Worm (Caenorhabditis elegans) whole organism, young adult: ENCODE results near the gene suex-1.

Experiments used
- B0019.2 ChIP-seq: fragments of 200-800 bp; sonication (Bioruptor generic); conservative IDR thresholded peaks from 2 replicates; pipeline ENCODE4 v1.3.6; 2022; ENCODE audit warnings: missing genetic modification reagents, missing genetic modification characterization, missing compliant biosample characterization
- F33H1.4 ChIP-seq: fragments of 200-800 bp; sonication (Bioruptor generic); IDR thresholded peaks from 2 replicates; pipeline ENCODE4 v1.3.6; 2022; ENCODE audit warnings: missing genetic modification reagents, missing genetic modification characterization, missing compliant biosample characterization
- F57A8.1 ChIP-seq: fragments of 200-800 bp; sonication (Bioruptor generic); optimal IDR thresholded peaks from 2 replicates; lab custom pipeline; 2018; ENCODE audit warnings: mild to moderate bottlenecking, missing genetic modification characterization, moderate library complexity, missing compliant biosample characterization
- Y53G8AR.9 ChIP-seq: fragments of 200-800 bp; sonication (Bioruptor generic); conservative IDR thresholded peaks from 2 replicates; pipeline ENCODE4 v1.3.6; 2022; ENCODE audit warnings: missing genetic modification reagents, missing genetic modification characterization, missing compliant biosample characterization
- Y56A3A.18 ChIP-seq: fragments of 200-800 bp; sonication (Bioruptor generic); IDR thresholded peaks from 2 replicates; pipeline ENCODE4 v1.3.6; 2022; ENCODE audit warnings: missing genetic modification reagents, missing genetic modification characterization, missing compliant biosample characterization
- Y95B8A.8 ChIP-seq: fragments of 200-800 bp; sonication (Bioruptor generic); IDR thresholded peaks from 2 replicates; pipeline ENCODE4 v1.3.6; 2022; ENCODE audit warnings: missing genetic modification reagents, missing genetic modification characterization, missing compliant biosample characterization
- aptf-2 ChIP-seq: fragments of 200-800 bp; sonication (Bioruptor generic); conservative IDR thresholded peaks from 2 replicates; pipeline ENCODE4 v1.3.6; 2022; ENCODE audit warnings: missing genetic modification reagents, missing genetic modification characterization, missing compliant biosample characterization
- atf-7 ChIP-seq: sonication (generic microtip); optimal IDR thresholded peaks from 2 replicates; lab custom pipeline; 2017; ENCODE audit warnings: mild to moderate bottlenecking, missing genetic modification characterization, missing compliant biosample characterization
- attf-5 ChIP-seq: fragments of 200-800 bp; sonication (Bioruptor generic); optimal IDR thresholded peaks from 2 replicates; lab custom pipeline; 2018; ENCODE audit warnings: mild to moderate bottlenecking, missing genetic modification characterization, missing compliant biosample characterization
- ceh-100 ChIP-seq: fragments of 200-800 bp; sonication (Bioruptor generic); IDR thresholded peaks from 2 replicates; pipeline ENCODE4 v1.3.6; 2022; ENCODE audit warnings: missing genetic modification reagents, missing genetic modification characterization, missing compliant biosample characterization
- die-1 ChIP-seq: sonication (generic microtip); optimal IDR thresholded peaks from 2 replicates; lab custom pipeline; 2016; ENCODE audit warnings: missing genotype, mild to moderate bottlenecking, missing genetic modification characterization, missing compliant biosample characterization
- dox-1 ChIP-seq: fragments of 200-800 bp; sonication (Bioruptor generic); IDR thresholded peaks from 2 replicates; pipeline ENCODE4 v1.3.6; 2022; ENCODE audit warnings: missing genetic modification reagents, missing genetic modification characterization, missing compliant biosample characterization
- dpff-1 ChIP-seq: sonication (generic microtip); optimal IDR thresholded peaks from 2 replicates; lab custom pipeline; 2017; ENCODE audit warnings: mild to moderate bottlenecking, missing genetic modification characterization, missing compliant biosample characterization
- dpl-1 ChIP-seq: fragments of 150-350 bp; optimal IDR thresholded peaks from 2 replicates; lab custom pipeline; 2014; ENCODE audit warnings: missing biosample characterization, missing genetic modification reagents, missing genetic modification characterization
- egl-18 ChIP-seq: fragments of 200-800 bp; sonication (Bioruptor generic); IDR thresholded peaks from 2 replicates; pipeline ENCODE4 v1.3.6; 2022; ENCODE audit warnings: missing genetic modification reagents, missing genetic modification characterization, missing compliant biosample characterization
- lin-35 ChIP-seq, 3 experiments: fragments of 150-350 bp in 2 of 3; sonication (generic microtip) in 1 of 3; optimal IDR thresholded peaks; 2 replicates each; lab custom pipeline; 2014 to 2018; ENCODE audit warnings: missing biosample characterization in 3 of 3, missing genetic modification characterization in 3 of 3, missing genetic modification reagents in 3 of 3
- lin-40 ChIP-seq: sonication (generic microtip); optimal IDR thresholded peaks from 2 replicates; lab custom pipeline; 2016; ENCODE audit warnings: missing genetic modification characterization, mild to moderate bottlenecking, missing compliant biosample characterization, missing genotype, missing genetic modification reagents
- lin-54 ChIP-seq: fragments of 200-800 bp; sonication (Bioruptor generic); optimal IDR thresholded peaks from 2 replicates; lab custom pipeline; 2018; ENCODE audit warnings: mild to moderate bottlenecking, missing genetic modification characterization, missing compliant biosample characterization
- lsy-27 ChIP-seq: sonication (generic microtip); optimal IDR thresholded peaks from 2 replicates; lab custom pipeline; 2017; ENCODE audit warnings: missing genetic modification characterization, mild to moderate bottlenecking, missing compliant biosample characterization, antibody characterized with exemption, missing genotype, borderline replicate concordance; ENCODE audit not compliant: insufficient read depth
- madf-6 ChIP-seq: fragments of 200-800 bp; sonication (Bioruptor generic); IDR thresholded peaks from 2 replicates; pipeline ENCODE4 v1.3.6; 2022; ENCODE audit warnings: missing genetic modification reagents, missing genetic modification characterization, missing compliant biosample characterization
- madf-8 ChIP-seq: fragments of 200-800 bp; sonication (Bioruptor generic); conservative IDR thresholded peaks from 2 replicates; pipeline ENCODE4 v1.3.6; 2022; ENCODE audit warnings: missing genetic modification reagents, missing genetic modification characterization, missing compliant biosample characterization
- mcd-1 ChIP-seq: fragments of 200-800 bp; sonication (Bioruptor generic); IDR thresholded peaks from 2 replicates; pipeline ENCODE4 v1.3.6; 2022; ENCODE audit warnings: missing genetic modification reagents, missing genetic modification characterization, missing compliant biosample characterization
- mes-4 ChIP-seq: sonication (generic microtip); optimal IDR thresholded peaks from 2 replicates; lab custom pipeline; 2016; ENCODE audit warnings: missing genotype, missing genetic modification characterization, missing compliant biosample characterization
- nfyb-1 ChIP-seq: fragments of 200-800 bp; sonication (Bioruptor generic); IDR thresholded peaks from 2 replicates; pipeline ENCODE4 v1.3.6; 2022; ENCODE audit warnings: missing genetic modification reagents, missing genetic modification characterization, missing compliant biosample characterization
- nhr-179 ChIP-seq: sonication (generic microtip); optimal IDR thresholded peaks from 2 replicates; lab custom pipeline; 2016; ENCODE audit warnings: mild to moderate bottlenecking, missing genetic modification characterization, missing compliant biosample characterization
- nhr-80 ChIP-seq: sonication (generic microtip); optimal IDR thresholded peaks from 2 replicates; lab custom pipeline; 2016; ENCODE audit warnings: missing genetic modification characterization, missing compliant biosample characterization
- rec-8 ChIP-seq, 2 experiments: sonication (generic microtip); optimal IDR thresholded peaks; 2 replicates each; lab custom pipeline; 2016; ENCODE audit warnings: mild to moderate bottlenecking in 2 of 2, missing genetic modification characterization in 2 of 2, missing genetic modification reagents in 2 of 2, missing genotype in 2 of 2, missing biosample characterization in 1 of 2, missing compliant biosample characterization in 1 of 2, moderate library complexity in 1 of 2
- snpc-1.1 ChIP-seq: sonication (generic microtip); optimal IDR thresholded peaks from 2 replicates; lab custom pipeline; 2017; ENCODE audit warnings: missing genetic modification characterization, mild to moderate bottlenecking, missing compliant biosample characterization, antibody characterized with exemption, moderate library complexity, missing genotype, missing genetic modification reagents; ENCODE audit not compliant: insufficient read depth
- snpc-1.3 ChIP-seq: sonication (generic microtip); optimal IDR thresholded peaks from 2 replicates; lab custom pipeline; 2017; ENCODE audit warnings: missing genetic modification characterization, mild to moderate bottlenecking, missing compliant biosample characterization, antibody characterized with exemption, moderate library complexity, missing genotype, missing genetic modification reagents; ENCODE audit not compliant: insufficient read depth
- tlf-1 ChIP-seq: fragments of 200-800 bp; sonication (Bioruptor generic); optimal IDR thresholded peaks from 2 replicates; lab custom pipeline; 2018; ENCODE audit warnings: mild to moderate bottlenecking, missing genetic modification characterization, missing compliant biosample characterization
- xnd-1 ChIP-seq: sonication (generic microtip); optimal IDR thresholded peaks from 2 replicates; lab custom pipeline; 2016; ENCODE audit warnings: missing genotype, missing genetic modification reagents, missing genetic modification characterization, missing compliant biosample characterization
- zfh-2 ChIP-seq: fragments of 200-800 bp; sonication (Bioruptor generic); conservative IDR thresholded peaks from 2 replicates; pipeline ENCODE4 v1.3.6; 2022; ENCODE audit warnings: missing genetic modification reagents, missing genetic modification characterization, missing compliant biosample characterization
- zim-3 ChIP-seq: sonication (generic microtip); optimal IDR thresholded peaks from 2 replicates; lab custom pipeline; 2017; ENCODE audit warnings: mild to moderate bottlenecking, missing genetic modification characterization, moderate library complexity, missing compliant biosample characterization
- ztf-18 ChIP-seq: sonication (generic microtip); optimal IDR thresholded peaks from 2 replicates; lab custom pipeline; 2016; ENCODE audit warnings: missing genotype, mild to moderate bottlenecking, missing genetic modification characterization, missing compliant biosample characterization
- ztf-25 ChIP-seq: fragments of 200-800 bp; sonication (Bioruptor generic); IDR thresholded peaks from 2 replicates; pipeline ENCODE4 v1.3.6; 2022; ENCODE audit warnings: missing genetic modification reagents, missing genetic modification characterization, missing compliant biosample characterization
- ztf-6 ChIP-seq: fragments of 200-800 bp; sonication (Bioruptor generic); IDR thresholded peaks from 2 replicates; pipeline ENCODE4 v1.3.6; 2022; ENCODE audit warnings: missing genetic modification reagents, missing genetic modification characterization, missing compliant biosample characterization

The suex-1 gene

DNA sequence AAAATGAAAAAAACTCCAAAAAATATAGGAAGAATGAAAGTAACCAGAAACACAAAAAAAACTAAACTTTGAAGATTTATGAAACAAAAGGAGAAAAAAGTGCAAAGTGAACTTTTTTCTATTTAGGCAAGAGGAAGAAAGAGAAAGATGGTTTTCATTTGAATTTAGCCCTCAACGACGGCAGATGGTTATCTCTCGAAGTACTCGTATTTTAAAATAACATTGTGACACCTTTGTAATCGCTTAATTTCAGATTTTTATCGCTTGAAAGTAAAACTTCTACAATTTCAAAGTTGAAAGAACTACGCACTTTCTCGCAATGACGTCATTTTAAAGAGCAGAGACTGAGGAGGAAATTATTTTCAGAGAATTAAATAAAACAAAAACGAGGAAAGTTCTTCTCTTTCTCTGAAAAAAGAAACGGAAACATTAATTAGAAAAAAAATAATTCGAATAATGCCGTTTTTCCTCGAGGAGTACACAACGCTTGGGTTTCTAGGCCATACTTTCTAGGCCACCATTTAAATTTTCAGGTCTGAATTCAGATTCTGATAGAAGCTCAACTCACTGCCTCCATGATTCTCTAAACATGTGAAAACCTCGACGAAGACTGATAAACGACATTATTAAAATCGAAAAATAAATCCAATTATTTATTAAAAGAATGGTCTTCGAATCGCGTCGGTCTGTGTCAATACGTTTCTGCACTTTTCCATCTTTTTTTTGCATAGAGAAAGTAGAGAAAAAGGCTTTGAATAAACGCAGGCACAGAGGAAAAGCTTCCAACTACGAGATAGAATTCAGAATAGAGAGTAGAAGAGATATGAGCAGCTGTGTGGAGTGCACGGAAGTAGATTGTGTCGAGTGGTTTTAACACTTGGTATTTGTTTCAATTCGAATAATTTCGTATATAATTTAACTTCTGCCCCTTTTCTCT is 13.6 kb upstream of the suex-1 start (continued):
- TF ChIP-seq tlf-1 (GFP tag; lab: Kevin White, UChicago) (no peak), Y53G8AR.9 (no peak), egl-18 (GFP tag; lab: Robert Waterston, UW) (no peak), snpc-1.1 (no peak), Y95B8A.8 (GFP tag; lab: Robert Waterston, UW) (no peak), dpff-1 (tag; lab: Kevin White, UChicago) (no peak), rec-8 (tag; optimal IDR thresholded peaks at IDR 0.05; lab: Kevin White, UChicago) (peak in 1 of 2 experiments; percentile 24), mes-4 (tag; lab: Kevin White, UChicago) (no peak), dpl-1 (GFP tag; lab: Kevin White, UChicago) (no peak), lsy-27 (tag; lab: Kevin White, UChicago) (no peak), attf-5 (GFP tag; lab: Kevin White, UChicago) (peak; percentile 1), nhr-80 (no peak), lin-40 (tag; lab: Kevin White, UChicago) (no peak), atf-7 (tag; lab: Kevin White, UChicago) (peak; percentile 16), ztf-18 (tag; lab: Kevin White, UChicago) (no peak), nfyb-1 (GFP tag; lab: Robert Waterston, UW) (no peak), aptf-2 (GFP tag; lab: Robert Waterston, UW) (0 out of 2 replicates have a peak, but pooled peaks have one; percentile 38), xnd-1 (tag; lab: Kevin White, UChicago) (peak; percentile 76), madf-6 (GFP tag; lab: Robert Waterston, UW) (peak; percentile 90), zfh-2 (no peak), Y56A3A.18 (GFP tag; lab: Robert Waterston, UW) (no peak), die-1 (tag; lab: Kevin White, UChicago) (no peak), ceh-100 (GFP tag; lab: Robert Waterston, UW) (no peak), F33H1.4 (peak; percentile 42), snpc-1.3 (tag; lab: Kevin White, UChicago) (no peak), F57A8.1 (GFP tag; lab: Kevin White, UChicago) (no peak), zim-3 (no peak), madf-8 (GFP tag; lab: Robert Waterston, UW) (peak; percentile 88), ztf-25 (GFP tag; lab: Robert Waterston, UW) (no peak), mcd-1 (GFP tag; lab: Robert Waterston, UW) (peak; percentile 41), lin-35 (GFP tag; optimal IDR thresholded peaks at IDR 0.05; lab: Kevin White, UChicago) (peak in 1 of 3 experiments; percentile 13), nhr-179 (tag; lab: Kevin White, UChicago) (no peak), B0019.2 (no peak), dox-1 (GFP tag; lab: Robert Waterston, UW) (0 out of 2 replicates have a peak, but pooled peaks have one; percentile 39), lin-54 (peak; percentile 4), ztf-6 (GFP tag; lab: Robert Waterston, UW) (no peak)
